Worm (Caenorhabditis elegans) whole organism, L4 larva: ENCODE data around the gene cah-2.
"Not testable (repeated sequence)": the region's sequence is repeated elsewhere in the genome, so short reads cannot be mapped to it uniquely, and the experiment has no call there.

Source experiments
- F10B5.3 ChIP-seq: sonication (generic microtip); optimal IDR thresholded peaks from 2 replicates; lab custom pipeline; 2016; ENCODE audit warnings: mild to moderate bottlenecking, missing genetic modification characterization, missing compliant biosample characterization
- F26F4.8 ChIP-seq: fragments of 200-800 bp; sonication (Bioruptor generic); conservative IDR thresholded peaks from 2 replicates; pipeline ENCODE4 v1.3.6; 2022; ENCODE audit warnings: missing genetic modification characterization, missing compliant biosample characterization
- T20F7.1 ChIP-seq: fragments of 200-800 bp; sonication (Bioruptor generic); optimal IDR thresholded peaks from 2 replicates; lab custom pipeline; 2018; ENCODE audit warnings: mild to moderate bottlenecking, missing genetic modification characterization, missing compliant biosample characterization
- Y105C5A.15 ChIP-seq: fragments of 200-800 bp; sonication (Bioruptor generic); IDR thresholded peaks from 2 replicates; pipeline ENCODE4 v1.3.6; 2022; ENCODE audit warnings: missing genetic modification characterization, missing compliant biosample characterization
- Y75B8A.6 ChIP-seq: fragments of 200-800 bp; sonication (Bioruptor generic); IDR thresholded peaks from 2 replicates; pipeline ENCODE4 v1.3.6; 2022; ENCODE audit warnings: missing genetic modification reagents, missing genetic modification characterization, missing compliant biosample characterization
- aly-2 ChIP-seq: sonication (generic microtip); optimal IDR thresholded peaks from 2 replicates; lab custom pipeline; 2018; ENCODE audit warnings: missing biosample characterization, missing genetic modification characterization
- arid-1 ChIP-seq: fragments of 200-800 bp; sonication (Bioruptor generic); conservative IDR thresholded peaks from 2 replicates; pipeline ENCODE4 v1.3.6; 2022; ENCODE audit warnings: missing genetic modification reagents, missing genetic modification characterization, missing compliant biosample characterization
- attf-4 ChIP-seq: sonication (generic microtip); optimal IDR thresholded peaks from 3 replicates; lab custom pipeline; 2017; ENCODE audit warnings: missing biosample characterization, missing genetic modification characterization
- ceh-20 ChIP-seq: fragments of 200-800 bp; sonication (Bioruptor generic); IDR thresholded peaks from 2 replicates; pipeline ENCODE4 v1.3.6; 2022; ENCODE audit warnings: missing genetic modification reagents, missing genetic modification characterization, missing compliant biosample characterization
- daf-12 ChIP-seq: fragments of 150-350 bp; optimal IDR thresholded peaks from 2 replicates; lab custom pipeline; 2014; ENCODE audit warnings: missing biosample characterization, missing genetic modification reagents, missing genetic modification characterization
- dmd-8 ChIP-seq: fragments of 200-800 bp; sonication (Bioruptor generic); IDR thresholded peaks from 2 replicates; pipeline ENCODE4 v1.3.6; 2022; ENCODE audit warnings: missing genetic modification characterization, missing compliant biosample characterization
- duxl-1 ChIP-seq: sonication (generic microtip); optimal IDR thresholded peaks from 2 replicates; lab custom pipeline; 2016; ENCODE audit warnings: mild to moderate bottlenecking, missing genetic modification characterization, moderate library complexity, missing compliant biosample characterization; ENCODE audit not compliant: poor library complexity
- dve-1 ChIP-seq: sonication (generic microtip); optimal IDR thresholded peaks from 2 replicates; lab custom pipeline; 2017; ENCODE audit warnings: antibody characterized with exemption, mild to moderate bottlenecking, missing genetic modification characterization, missing compliant biosample characterization; ENCODE audit not compliant: insufficient read depth
- egl-27 ChIP-seq: sonication (generic microtip); optimal IDR thresholded peaks from 3 replicates; lab custom pipeline; 2017; ENCODE audit warnings: missing biosample characterization, missing genetic modification reagents, missing genetic modification characterization
- egl-43 ChIP-seq: fragments of 200-800 bp; sonication (Bioruptor generic); IDR thresholded peaks from 2 replicates; pipeline ENCODE4 v1.3.6; 2022; ENCODE audit warnings: missing genetic modification reagents, missing genetic modification characterization, missing compliant biosample characterization
- fkh-10 ChIP-seq: fragments of 150-350 bp; optimal IDR thresholded peaks from 2 replicates; lab custom pipeline; 2014; ENCODE audit warnings: missing biosample characterization, missing genetic modification reagents, missing genetic modification characterization
- hlh-30 ChIP-seq: sonication (generic microtip); optimal IDR thresholded peaks from 2 replicates; lab custom pipeline; 2017; ENCODE audit warnings: antibody characterized with exemption, mild to moderate bottlenecking, missing genetic modification characterization, missing compliant biosample characterization; ENCODE audit not compliant: insufficient read depth
- lin-29 ChIP-seq: fragments of 200-800 bp; sonication (Bioruptor generic); IDR thresholded peaks from 2 replicates; pipeline ENCODE4 v1.3.6; 2022; ENCODE audit warnings: missing genetic modification reagents, missing genetic modification characterization, missing compliant biosample characterization
- lsy-2 ChIP-seq, 2 experiments: fragments of 150-350 bp in 1 of 2; sonication (generic microtip) in 1 of 2; optimal IDR thresholded peaks; 2 replicates each; lab custom pipeline; 2014 to 2017; ENCODE audit warnings: missing biosample characterization in 2 of 2, missing genetic modification characterization in 2 of 2
- madf-9 ChIP-seq: fragments of 200-800 bp; sonication (Bioruptor generic); conservative IDR thresholded peaks from 2 replicates; pipeline ENCODE4 v1.3.6; 2022; ENCODE audit warnings: missing genetic modification reagents, missing genetic modification characterization, missing compliant biosample characterization
- nhr-10 ChIP-seq: fragments of 150-350 bp; optimal IDR thresholded peaks from 2 replicates; lab custom pipeline; 2014; ENCODE audit warnings: missing biosample characterization, missing genetic modification characterization
- nhr-28 ChIP-seq: fragments of 150-350 bp; optimal IDR thresholded peaks from 2 replicates; lab custom pipeline; 2014; ENCODE audit warnings: missing biosample characterization, missing genetic modification characterization
- nhr-41 ChIP-seq: fragments of 200-800 bp; sonication (Bioruptor generic); IDR thresholded peaks from 2 replicates; pipeline ENCODE4 v1.3.6; 2022; ENCODE audit warnings: missing genetic modification reagents, missing genetic modification characterization, missing compliant biosample characterization
- nhr-48 ChIP-seq: sonication (generic microtip); optimal IDR thresholded peaks from 2 replicates; lab custom pipeline; 2016; ENCODE audit warnings: mild to moderate bottlenecking, missing genetic modification characterization, missing compliant biosample characterization
- nhr-6 ChIP-seq: fragments of 150-350 bp; optimal IDR thresholded peaks from 2 replicates; lab custom pipeline; 2014; ENCODE audit warnings: missing biosample characterization, missing genetic modification characterization
- nhr-76 ChIP-seq: fragments of 150-350 bp; optimal IDR thresholded peaks from 2 replicates; lab custom pipeline; 2014; ENCODE audit warnings: missing biosample characterization, missing genetic modification characterization
- nhr-77 ChIP-seq: fragments of 150-350 bp; optimal IDR thresholded peaks from 2 replicates; lab custom pipeline; 2014; ENCODE audit warnings: missing biosample characterization, missing genetic modification characterization
- sdz-12 ChIP-seq: fragments of 200-800 bp; sonication (Bioruptor generic); optimal IDR thresholded peaks from 2 replicates; lab custom pipeline; 2018; ENCODE audit warnings: mild to moderate bottlenecking, missing genetic modification characterization, missing compliant biosample characterization
- set-16 ChIP-seq: fragments of 200-800 bp; sonication (Bioruptor generic); IDR thresholded peaks from 2 replicates; pipeline ENCODE4 v1.3.6; 2022; ENCODE audit warnings: missing genetic modification reagents, missing genetic modification characterization, missing compliant biosample characterization
- snpc-1.2 ChIP-seq: fragments of 200-800 bp; sonication (Bioruptor generic); IDR thresholded peaks from 2 replicates; pipeline ENCODE4 v1.3.6; 2022; ENCODE audit warnings: missing genetic modification reagents, missing genetic modification characterization, missing compliant biosample characterization
- spr-1 ChIP-seq: sonication (generic microtip); optimal IDR thresholded peaks from 2 replicates; lab custom pipeline; 2016; ENCODE audit warnings: mild to moderate bottlenecking, missing genetic modification characterization, missing compliant biosample characterization
- unc-39 ChIP-seq: sonication (generic microtip); optimal IDR thresholded peaks from 2 replicates; lab custom pipeline; 2017; ENCODE audit warnings: missing biosample characterization, missing genetic modification characterization
- unc-62 ChIP-seq, 3 experiments: fragments of 150-350 bp in 1 of 3; sonication (generic microtip); optimal IDR thresholded peaks in 2 of 3; peaks in 1 of 3; 1 replicate in 1 of 3; 2 replicates in 2 of 3; lab custom pipeline; 2014 to 2017; ENCODE audit warnings: missing biosample characterization in 3 of 3, missing genetic modification characterization in 3 of 3, missing genetic modification reagents in 3 of 3, missing genotype in 1 of 3
- vab-7 ChIP-seq: fragments of 200-800 bp; sonication (Bioruptor generic); IDR thresholded peaks from 2 replicates; pipeline ENCODE4 v1.3.6; 2022; ENCODE audit warnings: missing genetic modification reagents, missing genetic modification characterization, missing compliant biosample characterization
- zip-2 ChIP-seq: fragments of 150-350 bp; optimal IDR thresholded peaks from 2 replicates; lab custom pipeline; 2014; ENCODE audit warnings: missing biosample characterization, missing genetic modification characterization
- ztf-7 ChIP-seq: fragments of 150-350 bp; optimal IDR thresholded peaks from 2 replicates; lab custom pipeline; 2014; ENCODE audit warnings: missing biosample characterization, missing genetic modification characterization

Gene cah-2

DNA sequence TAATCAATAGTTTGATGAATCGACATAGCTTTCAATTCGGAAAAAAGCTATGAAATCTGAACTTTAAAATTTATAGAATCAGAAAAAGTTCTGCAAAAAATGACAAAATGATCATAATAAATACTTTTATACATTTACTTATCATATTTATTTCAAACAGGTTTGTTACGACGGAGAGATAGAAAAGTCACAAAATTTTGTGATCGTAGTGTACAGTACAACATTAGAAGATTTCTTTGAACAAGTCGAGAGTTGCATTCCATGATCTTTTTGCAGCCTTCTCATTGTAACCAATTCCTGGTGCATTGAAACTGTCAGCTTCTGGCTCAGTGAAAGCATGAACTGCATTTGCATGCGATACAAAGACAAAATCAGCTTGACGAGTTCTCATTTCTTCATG, 26.7 kb downstream of the cah-2 start, which contains the start of gene D1022.3:
D1022.3 (minus strand) TSS at position 101 of the 400 bp plus-strand sequence.
- TF ChIP-seq unc-62 (GFP tag; optimal IDR thresholded peaks at IDR 0.05 in 1 of 2; lab: Kevin White, UChicago) (peak in 1 of 2 experiments; percentile 29), unc-62 (tag; optimal IDR thresholded peaks at IDR 0.05; lab: Kevin White, UChicago) (no peak), nhr-6 (tag; lab: Kevin White, UChicago) (no peak), dve-1 (tag; lab: Kevin White, UChicago) (no peak), set-16 (no peak), unc-39 (tag; lab: Kevin White, UChicago) (no peak), fkh-10 (GFP tag; lab: Kevin White, UChicago) (no peak), egl-27 (tag; lab: Kevin White, UChicago) (no peak), duxl-1 (tag; lab: Kevin White, UChicago) (no peak), sdz-12 (GFP tag; lab: Kevin White, UChicago) (no peak), nhr-76 (tag; lab: Kevin White, UChicago) (no peak), nhr-28 (peak; percentile 58), aly-2 (no peak), vab-7 (GFP tag; lab: Robert Waterston, UW) (no peak), T20F7.1 (no peak), F10B5.3 (no peak), nhr-77 (tag; lab: Kevin White, UChicago) (no peak)

DNA sequence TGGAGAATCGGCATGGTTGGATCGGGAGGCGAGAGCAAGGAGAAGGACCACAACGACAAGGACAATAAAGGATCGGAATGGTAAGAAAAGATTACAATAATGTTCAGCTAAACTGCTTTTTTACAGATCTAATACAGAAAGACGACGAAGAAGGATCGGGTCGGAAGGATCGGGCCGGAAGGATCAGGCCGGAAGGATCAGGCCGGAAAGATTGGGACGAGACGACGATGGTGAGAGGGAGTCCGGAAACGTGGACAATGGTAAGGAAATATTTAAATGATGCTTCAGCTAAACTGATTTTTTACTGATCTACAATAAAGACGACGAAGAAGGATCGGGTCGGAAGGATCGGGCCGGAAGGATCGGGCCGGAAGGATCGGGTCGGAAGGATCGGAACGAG, 36.2 kb downstream of the cah-2 start:
- TF ChIP-seq dmd-8 (peak; percentile 62; the same call in 1 of the 2 replicates), set-16 (peak; percentile 74), Y105C5A.15 (GFP tag; lab: Robert Waterston, UW) (0 out of 2 replicates have a peak, but pooled peaks have one; percentile 53)

DNA sequence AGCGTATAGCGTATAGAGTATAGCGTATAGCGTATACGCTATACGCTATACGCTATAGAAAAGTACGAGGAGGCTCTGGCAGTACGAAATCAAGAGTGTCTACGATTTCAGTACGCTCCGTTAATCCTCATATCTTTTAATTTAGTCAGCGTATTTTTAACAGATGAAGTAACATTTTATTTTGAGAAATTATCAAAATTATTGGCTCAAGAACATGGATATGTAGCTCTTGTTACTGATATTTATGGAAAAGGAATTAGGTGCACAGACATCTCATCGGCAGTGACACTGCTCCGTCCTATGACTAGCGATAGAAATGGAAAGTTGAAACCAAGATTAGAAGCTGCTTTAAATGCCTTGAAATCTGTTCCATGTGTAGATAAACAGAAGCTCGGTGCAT, 48.0 kb downstream of the cah-2 start, which contains the start of gene K02A2.1:
K02A2.1 (plus strand) TSS at position 301 of the 400 bp plus-strand sequence.
- not testable (repeated sequence) for TF ChIP-seq Y105C5A.15 (GFP tag; lab: Robert Waterston, UW); nhr-41 (GFP tag; lab: Robert Waterston, UW); nhr-10 (tag; lab: Kevin White, UChicago)

DNA sequence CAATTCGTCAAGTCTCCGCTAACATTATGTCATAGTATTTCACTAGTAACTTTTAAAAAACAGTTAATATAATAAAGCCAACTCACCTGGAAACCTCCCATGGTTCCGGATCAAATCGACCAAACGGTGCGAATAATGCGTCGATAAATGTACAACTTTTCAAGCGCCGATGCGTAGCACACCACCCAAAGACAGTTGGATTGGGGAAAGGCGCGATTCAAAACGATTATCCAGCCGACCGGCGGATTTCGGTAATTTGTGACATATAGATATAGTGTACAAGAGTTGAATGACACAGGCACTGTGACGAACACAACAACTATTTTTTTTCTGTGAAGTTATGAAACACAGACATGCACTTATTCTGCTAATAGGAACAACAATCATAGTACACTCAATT, 48.7 kb downstream of the cah-2 start, which contains the start of gene kcc-3:
kcc-3 (minus strand) TSS at position 101 of the 400 bp plus-strand sequence.
- TF ChIP-seq daf-12 (tag; lab: Kevin White, UChicago) = no peak
- TF ChIP-seq zip-2 (tag; lab: Kevin White, UChicago) = no peak
- no peak for TF ChIP-seq ceh-20 (GFP tag; lab: Robert Waterston, UW)
- TF ChIP-seq madf-9 = no peak
- TF ChIP-seq F10B5.3 = no peak
- TF ChIP-seq vab-7 (GFP tag; lab: Robert Waterston, UW) = no peak
- no peak for TF ChIP-seq dve-1 (tag; lab: Kevin White, UChicago)
- TF ChIP-seq snpc-1.2 (GFP tag; lab: Robert Waterston, UW) = no peak
- no peak for TF ChIP-seq ztf-7 (tag; lab: Kevin White, UChicago)
- TF ChIP-seq unc-62 (GFP tag; optimal IDR thresholded peaks at IDR 0.05 in 1 of 2; lab: Kevin White, UChicago) = no peak
- no peak for TF ChIP-seq unc-62 (tag; optimal IDR thresholded peaks at IDR 0.05; lab: Kevin White, UChicago)
- no peak for TF ChIP-seq hlh-30 (tag; lab: Kevin White, UChicago)
- TF ChIP-seq egl-43 = no peak
- no peak for TF ChIP-seq lin-29 (GFP tag; lab: Robert Waterston, UW)
- TF ChIP-seq F26F4.8 = no peak

ce11 chrII:7432327-7432726, 50.6 kb downstream of the cah-2 start, which contains the start of gene srd-54:
Gene srd-54 (plus strand): TSS chrII:7432627.
- no peak for TF ChIP-seq nhr-48 (tag; lab: Kevin White, UChicago)
- no peak for TF ChIP-seq attf-4 (tag; lab: Kevin White, UChicago)
- TF ChIP-seq spr-1 (tag; lab: Kevin White, UChicago) = no peak
- no peak for TF ChIP-seq lsy-2 (tag; optimal IDR thresholded peaks at IDR 0.05; lab: Kevin White, UChicago)
- TF ChIP-seq arid-1 (GFP tag; lab: Robert Waterston, UW) = no peak
- no peak for TF ChIP-seq Y75B8A.6 (GFP tag; lab: Robert Waterston, UW)
- TF ChIP-seq lin-29 (GFP tag; lab: Robert Waterston, UW) = no peak
- no peak for TF ChIP-seq unc-62 (GFP tag; optimal IDR thresholded peaks at IDR 0.05 in 1 of 2; lab: Kevin White, UChicago)
- no peak for TF ChIP-seq unc-62 (tag; optimal IDR thresholded peaks at IDR 0.05; lab: Kevin White, UChicago)
